Worm (Caenorhabditis elegans): ENCODE measurements around the gene trul-1.

The trul-1 gene

ce11 chrII:290282-290681 lies 7.9 kb upstream of the trul-1 start, which contains the start of gene djr-1.1:
djr-1.1 (plus strand) TSS chrII:290582.
- TF ChIP-seq unc-62 (GFP tag; optimal IDR thresholded peaks at IDR 0.05), result no peak

- TF ChIP-seq unc-62 (GFP tag; optimal IDR thresholded peaks at IDR 0.05), result no peak
These were observed 6.4 kb upstream of the trul-1 start, which contains the start of gene mrpl-41 for ce11 chrII:288705-289205. mrpl-41 (plus strand) TSS chrII:288939.

ce11 chrII:286551-286724 lies 4.1 kb upstream of the trul-1 start, which contains the start of gene misc-1:
misc-1 (plus strand) TSS chrII:286625.
- TF ChIP-seq unc-62 (GFP tag; optimal IDR thresholded peaks at IDR 0.05), result no peak

- no peak for TF ChIP-seq unc-62 (GFP tag; optimal IDR thresholded peaks at IDR 0.05)
These were observed 3.5 kb upstream of the trul-1 start, which contains the start of gene B0432.10 for ce11 chrII:285627-286550. B0432.10 (minus strand) TSS chrII:286275.

- no peak for TF ChIP-seq unc-62 (GFP tag; optimal IDR thresholded peaks at IDR 0.05)
These were observed 1.2 kb upstream of the trul-1 start, which contains the start of gene B0432.9 for ce11 chrII:283594-283993. B0432.9 (minus strand) TSS chrII:283694.

- no peak for TF ChIP-seq unc-62 (GFP tag; optimal IDR thresholded peaks at IDR 0.05)
These were observed 3.7 kb downstream of the trul-1 start, which contains the start of gene B0432.8 for ce11 chrII:278636-279035. B0432.8 (minus strand) TSS chrII:278736.

- TF ChIP-seq unc-62 (GFP tag; optimal IDR thresholded peaks at IDR 0.05), result no peak
These were observed 8.5 kb downstream of the trul-1 start, which contains the start of gene B0432.7 for ce11 chrII:273872-274271. B0432.7 (minus strand) TSS chrII:273972.

- TF ChIP-seq unc-62 (GFP tag; optimal IDR thresholded peaks at IDR 0.05), result no peak
These were observed 18.3 kb downstream of the trul-1 start, which contains the start of gene B0432.14 for ce11 chrII:264053-264452. B0432.14 (plus strand) TSS chrII:264353.

ce11 chrII:263563-263962 lies 18.8 kb downstream of the trul-1 start, which contains the start of gene scc-2:
scc-2 (minus strand) TSS chrII:263663.
- no peak for TF ChIP-seq unc-62 (GFP tag; optimal IDR thresholded peaks at IDR 0.05)

ce11 chrII:257519-257918 lies 24.9 kb downstream of the trul-1 start, which contains the start of gene cat-2:
cat-2 (plus strand) TSS chrII:257819.
- no peak for TF ChIP-seq unc-62 (GFP tag; optimal IDR thresholded peaks at IDR 0.05)

- no peak for TF ChIP-seq unc-62 (GFP tag; optimal IDR thresholded peaks at IDR 0.05)
These were observed 27.3 kb downstream of the trul-1 start for ce11 chrII:255124-255523.

- no peak for TF ChIP-seq unc-62 (GFP tag; optimal IDR thresholded peaks at IDR 0.05)
These were observed 34.6 kb downstream of the trul-1 start for ce11 chrII:247736-248135.

- no peak for TF ChIP-seq unc-62 (GFP tag; optimal IDR thresholded peaks at IDR 0.05)
These were observed 42.3 kb downstream of the trul-1 start for ce11 chrII:240043-240442.

- TF ChIP-seq unc-62 (GFP tag; optimal IDR thresholded peaks at IDR 0.05), result no peak
These were observed 44.7 kb downstream of the trul-1 start, which contains the start of gene laat-1 for ce11 chrII:237721-238120. laat-1 (minus strand) TSS chrII:237821.

- TF ChIP-seq unc-62 (GFP tag; optimal IDR thresholded peaks at IDR 0.05), result no peak
These were observed 49.7 kb downstream of the trul-1 start, which contains the start of gene Y43H11AL.1 for ce11 chrII:232641-233040. Y43H11AL.1 (minus strand) TSS chrII:232741.
